Worm (Caenorhabditis elegans): ENCODE data around the gene K08E4.2.

K08E4.2 gene

DNA sequence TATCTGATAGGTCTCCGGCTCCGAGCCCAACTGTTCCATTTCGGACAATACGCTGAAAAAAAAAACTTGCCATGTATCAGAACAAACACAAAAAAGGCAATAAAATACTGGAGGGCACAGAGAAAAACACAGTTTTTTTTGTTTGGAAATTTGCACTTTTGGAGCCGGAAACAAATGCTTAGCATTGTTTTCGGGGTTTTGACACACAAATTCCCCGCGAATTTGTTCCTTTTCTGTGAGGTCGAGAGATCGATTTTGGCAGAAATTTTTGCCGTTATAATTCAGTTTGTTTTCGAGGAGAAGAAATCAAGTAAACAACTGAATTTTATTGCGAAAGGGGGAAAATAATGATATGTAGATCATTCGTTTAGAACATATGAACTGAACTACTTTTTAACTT, at the start of gene K08E4.2:
Gene K08E4.2 (minus strand): TSS at position 54 of the 400 bp plus-strand sequence.
- peak; percentile 58 for TF ChIP-seq efl-1 (GFP tag; optimal IDR thresholded peaks at IDR 0.05)
- TF ChIP-seq madf-6 (GFP tag; IDR thresholded peaks at IDR 0.05), result peak; percentile 57; the same call in 1 of the 2 replicates
- no peak for TF ChIP-seq lsy-27 (tag; optimal IDR thresholded peaks at IDR 0.05; ENCODE audit: borderline replicate concordance, insufficient read depth)
- TF ChIP-seq madf-8 (GFP tag; conservative IDR thresholded peaks at IDR 0.05), result 0 out of 2 replicates have a peak, but pooled peaks have one; percentile 18
- TF ChIP-seq xnd-1 (tag; optimal IDR thresholded peaks at IDR 0.05), result peak; percentile 28
- TF ChIP-seq ceh-91 (GFP tag; IDR thresholded peaks at IDR 0.05), result 0 out of 2 replicates have a peak, but pooled peaks have one; percentile 8
- no peak for TF ChIP-seq nhr-27 (tag; optimal IDR thresholded peaks at IDR 0.05)

DNA sequence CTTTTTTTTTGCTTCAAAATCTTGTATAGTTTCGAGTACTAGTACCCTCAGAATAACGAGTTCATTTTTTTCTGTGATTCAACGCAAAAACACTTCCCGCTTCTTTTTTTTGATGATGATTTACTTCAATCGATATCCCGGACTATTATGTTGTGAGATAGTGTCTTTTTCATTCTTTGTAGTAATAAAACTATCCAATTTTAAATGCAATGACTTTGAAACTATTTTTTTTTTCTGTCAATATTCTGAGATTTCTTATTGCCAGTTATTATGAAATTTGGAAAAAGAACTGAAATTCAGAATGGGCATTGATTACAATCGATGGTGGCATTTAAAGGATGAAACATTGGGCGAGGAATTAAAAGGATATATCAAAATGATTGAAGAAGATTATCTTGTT, 49.1 kb upstream of the K08E4.2 start, which contains the start of gene M18.3:
Gene M18.3 (plus strand): TSS at position 301 of the 400 bp plus-strand sequence.
- TF ChIP-seq hsf-1 (GFP tag; IDR thresholded peaks at IDR 0.05), result no peak
- no peak for TF ChIP-seq pha-4 (tag; optimal IDR thresholded peaks at IDR 0.05)
- no peak for TF ChIP-seq sptf-2 (GFP tag; optimal IDR thresholded peaks at IDR 0.05)
- TF ChIP-seq hlh-12 (tag; optimal IDR thresholded peaks at IDR 0.05), result no peak
- no peak for TF ChIP-seq ZK185.1 (tag; optimal IDR thresholded peaks at IDR 0.05; ENCODE audit: poor library complexity, severe bottlenecking)
- TF ChIP-seq nfya-2 (GFP tag; IDR thresholded peaks at IDR 0.05), result no peak
- no peak for TF ChIP-seq ztf-18 (tag; optimal IDR thresholded peaks at IDR 0.05)
- TF ChIP-seq ztf-25 (GFP tag; IDR thresholded peaks at IDR 0.05), result no peak
- no peak for TF ChIP-seq B0261.1 (tag; optimal IDR thresholded peaks at IDR 0.05)

DNA sequence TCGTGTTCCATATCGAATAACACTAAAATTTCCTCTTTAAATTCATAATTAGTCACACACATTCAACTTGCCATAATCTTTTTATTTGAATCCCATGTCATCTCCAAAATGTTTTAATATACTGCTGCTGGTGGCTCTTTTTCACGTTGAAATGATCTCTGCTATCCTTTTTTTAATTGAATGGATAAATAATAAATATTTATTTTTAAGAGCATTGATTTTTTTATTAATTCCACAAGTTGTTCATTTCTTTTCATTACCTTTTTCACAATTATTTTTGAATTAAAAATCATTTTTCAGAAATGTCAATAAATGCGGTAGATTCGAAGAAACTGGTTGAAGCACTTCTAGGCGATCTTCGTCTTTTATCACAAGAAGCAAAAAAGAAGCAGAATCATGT, 40.0 kb upstream of the K08E4.2 start, which contains the start of gene mon-2:
Gene mon-2 (plus strand): TSS at position 301 of the 400 bp plus-strand sequence.
- no peak for TF ChIP-seq snpc-3.4 (tag; optimal IDR thresholded peaks at IDR 0.05)
- TF ChIP-seq nfya-1 (tag; optimal IDR thresholded peaks at IDR 0.05; ENCODE audit: borderline replicate concordance, insufficient read depth), result no peak
- no peak for TF ChIP-seq nhr-120 (GFP tag; IDR thresholded peaks at IDR 0.05)
- no peak for TF ChIP-seq hmg-1.2 (GFP tag; IDR thresholded peaks at IDR 0.05)
- TF ChIP-seq him-1 (tag; optimal IDR thresholded peaks at IDR 0.05), result no peak
- TF ChIP-seq hlh-12 (tag; optimal IDR thresholded peaks at IDR 0.05), result no peak
- TF ChIP-seq F33H1.4 (GFP tag; IDR thresholded peaks at IDR 0.05), result no peak
- TF ChIP-seq nhr-27 (tag; optimal IDR thresholded peaks at IDR 0.05), result no peak
- no peak for TF ChIP-seq F22D6.2 (tag; optimal IDR thresholded peaks at IDR 0.05)
- no peak for TF ChIP-seq somi-1 (GFP tag; optimal IDR thresholded peaks at IDR 0.05)
- no peak for TF ChIP-seq ztf-25 (GFP tag; IDR thresholded peaks at IDR 0.05)
- no peak for TF ChIP-seq F52B5.7 (tag; optimal IDR thresholded peaks at IDR 0.05)
- TF ChIP-seq lir-1 (GFP tag; conservative IDR thresholded peaks at IDR 0.05), result no peak
- no peak for TF ChIP-seq sea-2 (GFP tag; IDR thresholded peaks at IDR 0.05)

DNA sequence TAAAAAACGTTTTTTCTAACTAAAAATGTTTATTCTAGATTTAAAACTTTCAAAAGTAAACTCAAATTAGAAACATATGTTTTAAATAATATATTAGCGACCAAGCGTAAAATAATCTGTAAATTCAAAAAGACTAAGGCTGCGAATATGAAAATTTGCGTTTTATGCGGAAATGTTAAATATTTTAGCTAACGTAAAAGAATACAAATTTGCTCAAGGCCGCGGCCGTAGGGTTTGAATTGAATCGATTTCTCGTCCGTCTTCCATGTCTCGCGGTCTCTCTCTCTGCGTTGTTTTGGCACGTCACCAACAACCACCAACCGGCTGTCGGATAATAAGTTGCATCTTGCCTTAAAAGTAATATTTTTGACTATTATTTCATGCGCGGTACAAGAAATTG, 37.4 kb upstream of the K08E4.2 start, which contains the start of gene F11A10.5:
Gene F11A10.5 (plus strand): TSS at position 301 of the 400 bp plus-strand sequence.
- TF ChIP-seq lag-1 (GFP tag; IDR thresholded peaks at IDR 0.05), result no peak
- TF ChIP-seq lin-40 (tag; optimal IDR thresholded peaks at IDR 0.05), result no peak
- no peak for TF ChIP-seq rpc-1 (optimal IDR thresholded peaks at IDR 0.05)
- TF ChIP-seq rpc-1 (tag; optimal IDR thresholded peaks at IDR 0.05), result no peak
- TF ChIP-seq fkh-3 (tag; optimal IDR thresholded peaks at IDR 0.05), result no peak
- no peak for TF ChIP-seq ztf-26 (tag; optimal IDR thresholded peaks at IDR 0.05)
- no peak for TF ChIP-seq hlh-26 (GFP tag; conservative IDR thresholded peaks at IDR 0.05)
- no peak for TF ChIP-seq dox-1 (GFP tag; IDR thresholded peaks at IDR 0.05)
- TF ChIP-seq attf-6 (GFP tag; IDR thresholded peaks at IDR 0.05), result no peak
- no peak for TF ChIP-seq lsl-1 (GFP tag; optimal IDR thresholded peaks at IDR 0.05)
